Fruit fly (Drosophila melanogaster): ENCODE measurements around the gene Mcr.

Gene Mcr

dm6 chr2L:8097461-8097860 is 14.7 kb upstream of the Mcr start (continued):
- TF ChIP-seq HLH4C (GFP tag; IDR thresholded peaks at IDR 0.05; ENCODE audit: partially characterized antibody) (no peak), wdn (GFP tag; IDR thresholded peaks at IDR 0.05) (no peak), fd3F (GFP tag; optimal IDR thresholded peaks at IDR 0.05) (peak; percentile 17), Dref (GFP tag; IDR thresholded peaks at IDR 0.05) (no peak), CoRest (tag; optimal IDR thresholded peaks at IDR 0.05) (peak; percentile 39), CG9609 (GFP tag; optimal IDR thresholded peaks at IDR 0.05) (no peak), Hsf (GFP tag; optimal IDR thresholded peaks at IDR 0.05) (no peak), eve (GFP tag; optimal IDR thresholded peaks at IDR 0.05) (no peak), D19A (tag; optimal IDR thresholded peaks at IDR 0.05) (peak; percentile 39), Hr51 (GFP tag; optimal IDR thresholded peaks at IDR 0.05) (peak in 1 of 2 experiments; percentile 20), CG30431 (GFP tag; optimal IDR thresholded peaks at IDR 0.05) (no peak), sim (GFP tag; IDR thresholded peaks at IDR 0.05) (no peak), TFAM (GFP tag; optimal IDR thresholded peaks at IDR 0.05) (no peak), so (GFP tag; IDR thresholded peaks at IDR 0.05) (no peak), CG9437 (GFP tag; optimal IDR thresholded peaks at IDR 0.05) (no peak), CG12071 (GFP tag; optimal IDR thresholded peaks at IDR 0.05) (peak; percentile 78), twi (tag; optimal IDR thresholded peaks at IDR 0.05) (no peak), Hr78 (GFP tag; optimal IDR thresholded peaks at IDR 0.05) (peak in 1 of 2 experiments; percentile 64), CG12391 (tag; optimal IDR thresholded peaks at IDR 0.05) (peak; percentile 45), exex (tag; optimal IDR thresholded peaks at IDR 0.05) (peak; percentile 36), CG17328 (GFP tag; IDR thresholded peaks at IDR 0.05) (no peak), CG3065 (GFP tag; optimal IDR thresholded peaks at IDR 0.05) (no peak), CG10959 (GFP tag; IDR thresholded peaks at IDR 0.05) (no peak), CG15011 (GFP tag; optimal IDR thresholded peaks at IDR 0.05) (peak; percentile 71), CG4617 (GFP tag; optimal IDR thresholded peaks at IDR 0.05; ENCODE audit: borderline replicate concordance) (no peak), CG14014 (GFP tag; IDR thresholded peaks at IDR 0.05) (peak; percentile 56; the same call in 1 of the 2 replicates), h (optimal IDR thresholded peaks at IDR 0.05) (no peak), dmrt99B (tag; optimal IDR thresholded peaks at IDR 0.05) (peak; percentile 51), insv (GFP tag; optimal IDR thresholded peaks at IDR 0.05) (no peak), CG12299 (tag; optimal IDR thresholded peaks at IDR 0.05) (peak; percentile 44), CG30020 (tag; optimal IDR thresholded peaks at IDR 0.05) (no peak), fd64A (GFP tag; optimal IDR thresholded peaks at IDR 0.05) (peak; percentile 71), ap (GFP tag; IDR thresholded peaks at IDR 0.05) (no peak), CG11456 (GFP tag; IDR thresholded peaks at IDR 0.05) (0 out of 3 replicates have a peak, but pooled peaks have one; percentile 48), Myb (GFP tag; optimal IDR thresholded peaks at IDR 0.05) (no peak), rib (GFP tag; IDR thresholded peaks at IDR 0.05) (no peak), CG18764 (GFP tag; optimal IDR thresholded peaks at IDR 0.05) (no peak), tll (GFP tag; optimal IDR thresholded peaks at IDR 0.05) (no peak), Lhr (GFP tag; optimal IDR thresholded peaks at IDR 0.05) (peak; percentile 33), Usf (GFP tag; optimal IDR thresholded peaks at IDR 0.05) (no peak), CG9215 (GFP tag; IDR thresholded peaks at IDR 0.05) (no peak), CG32767 (GFP tag; IDR thresholded peaks at IDR 0.05) (no peak), ato (GFP tag; IDR thresholded peaks at IDR 0.05; ENCODE audit: partially characterized antibody) (no peak), seq (GFP tag; IDR thresholded peaks at IDR 0.05) (peak; percentile 31), CG2202 (tag; optimal IDR thresholded peaks at IDR 0.05) (peak; percentile 30), org-1 (GFP tag; optimal IDR thresholded peaks at IDR 0.05) (peak; percentile 3), Dll (GFP tag; IDR thresholded peaks at IDR 0.05; ENCODE audit: partially characterized antibody) (no peak), CG10366 (GFP tag; IDR thresholded peaks at IDR 0.05) (no peak), odd (GFP tag; optimal IDR thresholded peaks at IDR 0.05) (peak; percentile 64), fd96Cb (tag; optimal IDR thresholded peaks at IDR 0.05) (no peak), CG12942 (GFP tag; optimal IDR thresholded peaks at IDR 0.05) (no peak)
